Fruit fly (Drosophila melanogaster) whole organism, embryonic: Measurements from ENCODE around the gene Tomosyn.

ENCODE experiments used
- Asciz ChIP-seq: fragments of 200-800 bp; sonication (Bioruptor generic); optimal IDR thresholded peaks from 2 replicates; lab custom pipeline; 2017; ENCODE audit warnings: missing biosample characterization, mild to moderate bottlenecking, missing genetic modification characterization, missing genetic modification reagents
- CG10321 ChIP-seq: fragments of 200-800 bp; sonication (Bioruptor generic); IDR thresholded peaks from 2 replicates; pipeline ENCODE4 v1.3.6; 2022; ENCODE audit warnings: missing biosample characterization, missing genetic modification characterization
- CG10543 ChIP-seq: fragments of 200-800 bp; sonication (Bioruptor generic); optimal IDR thresholded peaks from 3 replicates; lab custom pipeline; 2017; ENCODE audit warnings: missing biosample characterization, mild to moderate bottlenecking, missing genetic modification characterization, moderate library complexity
- CG11085 ChIP-seq: fragments of 200-800 bp; sonication (Bioruptor generic); IDR thresholded peaks from 2 replicates; pipeline ENCODE4 v1.3.6; 2022; ENCODE audit warnings: missing biosample characterization, missing genetic modification characterization
- CG11696 ChIP-seq: fragments of 200-800 bp; sonication (Bioruptor generic); IDR thresholded peaks from 2 replicates; pipeline ENCODE4 v1.3.6; 2022; ENCODE audit warnings: missing biosample characterization, missing genetic modification characterization
- CG12236 ChIP-seq: fragments of 200-800 bp; sonication (Bioruptor generic); optimal IDR thresholded peaks from 2 replicates; lab custom pipeline; 2016; ENCODE audit warnings: missing biosample characterization, missing genetic modification characterization
- CG1233 ChIP-seq: fragments of 200-800 bp; sonication (Bioruptor generic); optimal IDR thresholded peaks from 4 replicates; lab custom pipeline; 2018; ENCODE audit warnings: missing biosample characterization, mild to moderate bottlenecking, missing genetic modification characterization
- CG12659 ChIP-seq: fragments of 200-800 bp; sonication (Bioruptor generic); optimal IDR thresholded peaks from 3 replicates; lab custom pipeline; 2017; ENCODE audit warnings: mild to moderate bottlenecking, missing biosample characterization, missing genetic modification reagents, missing genetic modification characterization
- CG15073 ChIP-seq: fragments of 200-800 bp; sonication (Bioruptor generic); optimal IDR thresholded peaks from 2 replicates; lab custom pipeline; 2016; ENCODE audit warnings: missing biosample characterization, missing genetic modification characterization
- CG18764 ChIP-seq: fragments of 200-800 bp; sonication (Bioruptor generic); optimal IDR thresholded peaks from 3 replicates; lab custom pipeline; 2016; ENCODE audit warnings: missing biosample characterization, missing genetic modification characterization
- CG2678 ChIP-seq: fragments of 200-800 bp; sonication (Bioruptor generic); optimal IDR thresholded peaks from 3 replicates; lab custom pipeline; 2019; ENCODE audit warnings: missing biosample characterization, mild to moderate bottlenecking, missing genetic modification characterization, moderate library complexity
- CG3407 ChIP-seq: fragments of 200-800 bp; sonication (Bioruptor generic); optimal IDR thresholded peaks from 2 replicates; lab custom pipeline; 2018; ENCODE audit warnings: missing biosample characterization, mild to moderate bottlenecking, missing genetic modification characterization
- CG7745 ChIP-seq: fragments of 200-800 bp; sonication (Bioruptor generic); optimal IDR thresholded peaks from 2 replicates; lab custom pipeline; 2018; ENCODE audit warnings: missing biosample characterization, mild to moderate bottlenecking, missing genetic modification characterization, moderate library complexity
- CG8388 ChIP-seq: fragments of 200-800 bp; sonication (Bioruptor generic); optimal IDR thresholded peaks from 2 replicates; lab custom pipeline; 2019; ENCODE audit warnings: missing biosample characterization, mild to moderate bottlenecking, missing genetic modification characterization, moderate library complexity
- Camta ChIP-seq: fragments of 200-800 bp; sonication (Bioruptor generic); optimal IDR thresholded peaks from 2 replicates; lab custom pipeline; 2016; ENCODE audit warnings: missing biosample characterization, missing genetic modification characterization
- Dbx ChIP-seq: fragments of 200-800 bp; sonication (Bioruptor generic); IDR thresholded peaks from 3 replicates; pipeline ENCODE4 v1.3.6; 2022; ENCODE audit warnings: missing biosample characterization, missing genetic modification characterization
- Dek ChIP-seq: fragments of 200-800 bp; sonication (Bioruptor generic); optimal IDR thresholded peaks from 3 replicates; lab custom pipeline; 2019; ENCODE audit warnings: missing biosample characterization, mild to moderate bottlenecking, missing genetic modification characterization, moderate library complexity
- Ets65A ChIP-seq: fragments of 200-800 bp; sonication (Bioruptor generic); peaks from one replicate; lab custom pipeline; 2016; ENCODE audit warnings: missing biosample characterization, missing genetic modification characterization
- Ets97D ChIP-seq: fragments of 200-800 bp; sonication (Bioruptor generic); optimal IDR thresholded peaks from 3 replicates; lab custom pipeline; 2016; ENCODE audit warnings: missing biosample characterization, missing genetic modification characterization
- HLH3B ChIP-seq: fragments of 200-800 bp; sonication (Bioruptor generic); IDR thresholded peaks from 2 replicates; pipeline ENCODE4 v1.3.6; 2022; ENCODE audit warnings: missing biosample characterization, missing genetic modification characterization
- Lim3 ChIP-seq: fragments of 200-800 bp; sonication (Bioruptor generic); IDR thresholded peaks from 2 replicates; pipeline ENCODE4 v1.3.6; 2022; ENCODE audit warnings: missing biosample characterization, missing genetic modification characterization
- Nf-YB ChIP-seq: fragments of 200-800 bp; sonication (Bioruptor generic); optimal IDR thresholded peaks from 3 replicates; lab custom pipeline; 2019; ENCODE audit warnings: missing biosample characterization, mild to moderate bottlenecking, missing genetic modification characterization, moderate library complexity
- Oaz ChIP-seq: fragments of 200-800 bp; sonication (Bioruptor generic); IDR thresholded peaks from 2 replicates; pipeline ENCODE4 v1.3.6; 2022; ENCODE audit warnings: missing biosample characterization, missing genetic modification characterization
- Six4 ChIP-seq: fragments of 200-800 bp; sonication (Bioruptor generic); optimal IDR thresholded peaks from 2 replicates; lab custom pipeline; 2016; ENCODE audit warnings: missing biosample characterization, missing genetic modification characterization
- aop ChIP-seq: fragments of 200-800 bp; sonication (Bioruptor generic); IDR thresholded peaks from 2 replicates; pipeline ENCODE4 v1.3.6; 2022; ENCODE audit warnings: missing biosample characterization, missing genetic modification characterization
- bowl ChIP-seq: fragments of 200-800 bp; sonication (Bioruptor generic); IDR thresholded peaks from 2 replicates; pipeline ENCODE4 v1.3.6; 2022; ENCODE audit warnings: missing biosample characterization, missing genetic modification characterization
- croc ChIP-seq: fragments of 200-800 bp; sonication (Bioruptor generic); conservative IDR thresholded peaks from 3 replicates; pipeline ENCODE4 v1.3.6; 2022; ENCODE audit warnings: missing biosample characterization, missing genetic modification characterization
- crp ChIP-seq, 2 experiments: fragments of 200-800 bp; sonication (Bioruptor generic); optimal IDR thresholded peaks; 2 replicates in 1 of 2; 3 replicates in 1 of 2; lab custom pipeline; 2017; ENCODE audit warnings: missing biosample characterization in 2 of 2, missing genetic modification characterization in 2 of 2, mild to moderate bottlenecking in 1 of 2, moderate library complexity in 1 of 2
- dan ChIP-seq: fragments of 200-800 bp; sonication (Bioruptor generic); IDR thresholded peaks from 2 replicates; pipeline ENCODE4 v1.3.6; 2022; ENCODE audit warnings: missing biosample characterization, missing genetic modification characterization
- disco-r ChIP-seq: fragments of 200-800 bp; sonication (Bioruptor generic); optimal IDR thresholded peaks from 2 replicates; lab custom pipeline; 2016; ENCODE audit warnings: missing biosample characterization, missing genetic modification characterization
- emc ChIP-seq: fragments of 200-800 bp; sonication (Bioruptor generic); optimal IDR thresholded peaks from 2 replicates; lab custom pipeline; 2016; ENCODE audit warnings: missing biosample characterization, missing genetic modification characterization
- eve ChIP-seq, 2 experiments: fragments of >200 bp; optimal IDR thresholded peaks; 2 replicates each; lab custom pipeline; 2017; ENCODE audit warnings: missing biosample characterization in 2 of 2, missing genetic modification characterization in 2 of 2
- ewg ChIP-seq: fragments of 200-800 bp; sonication (Bioruptor generic); optimal IDR thresholded peaks from 3 replicates; lab custom pipeline; 2017; ENCODE audit warnings: mild to moderate bottlenecking, missing biosample characterization, missing genetic modification reagents, missing genetic modification characterization
- gcm2 ChIP-seq: fragments of 200-800 bp; sonication (Bioruptor generic); optimal IDR thresholded peaks from 2 replicates; lab custom pipeline; 2016; ENCODE audit warnings: missing biosample characterization, missing genetic modification characterization
- grau ChIP-seq: fragments of 200-800 bp; optimal IDR thresholded peaks from 3 replicates; lab custom pipeline; 2019; ENCODE audit warnings: missing biosample characterization, mild to moderate bottlenecking, missing genetic modification characterization, moderate library complexity
- gro ChIP-seq: fragments of 200-800 bp; sonication (Bioruptor generic); optimal IDR thresholded peaks from 2 replicates; lab custom pipeline; 2016; ENCODE audit warnings: missing biosample characterization, missing genetic modification characterization
- gsb ChIP-seq: fragments of 200-800 bp; sonication (Bioruptor generic); IDR thresholded peaks from 2 replicates; pipeline ENCODE4 v1.3.6; 2022; ENCODE audit warnings: missing biosample characterization, missing genetic modification characterization
- gsb-n ChIP-seq: fragments of 200-800 bp; sonication (Bioruptor generic); optimal IDR thresholded peaks from 3 replicates; lab custom pipeline; 2018; ENCODE audit warnings: missing biosample characterization, mild to moderate bottlenecking, missing genetic modification characterization
- h ChIP-seq: fragments of >200 bp; optimal IDR thresholded peaks from 2 replicates; lab custom pipeline; 2017
- odd ChIP-seq: fragments of 200-800 bp; sonication (Bioruptor generic); optimal IDR thresholded peaks from 2 replicates; lab custom pipeline; 2017; ENCODE audit warnings: missing biosample characterization, mild to moderate bottlenecking, missing genetic modification characterization
- pho ChIP-seq: fragments of 200-800 bp; sonication (Bioruptor generic); optimal IDR thresholded peaks from 2 replicates; lab custom pipeline; 2016; ENCODE audit warnings: missing biosample characterization, missing genetic modification characterization
- row ChIP-seq: fragments of 200-800 bp; sonication (Bioruptor generic); IDR thresholded peaks from 3 replicates; pipeline ENCODE4 v1.3.6; 2022; ENCODE audit warnings: missing biosample characterization, missing genetic modification characterization
- sens ChIP-seq: fragments of 200-800 bp; sonication (Bioruptor generic); peaks from one replicate; lab custom pipeline; 2016; ENCODE audit warnings: missing biosample characterization, missing genetic modification characterization
- seq ChIP-seq: fragments of 200-800 bp; sonication (Bioruptor generic); IDR thresholded peaks from 2 replicates; pipeline ENCODE4 v1.3.6; 2022; ENCODE audit warnings: missing biosample characterization, missing genetic modification characterization
- sima ChIP-seq: fragments of 200-800 bp; sonication (Bioruptor generic); optimal IDR thresholded peaks from 2 replicates; lab custom pipeline; 2016; ENCODE audit warnings: missing biosample characterization, missing genetic modification characterization
- sob ChIP-seq: fragments of 200-800 bp; sonication (Bioruptor generic); IDR thresholded peaks from 2 replicates; pipeline ENCODE4 v1.3.6; 2022; ENCODE audit warnings: missing biosample characterization, missing genetic modification characterization
- tgo ChIP-seq: fragments of 200-800 bp; sonication (Bioruptor generic); IDR thresholded peaks from 3 replicates; pipeline ENCODE4 v1.3.6; 2022; ENCODE audit warnings: missing biosample characterization, missing genetic modification characterization
- tup ChIP-seq: fragments of 200-800 bp; sonication (Bioruptor generic); optimal IDR thresholded peaks from 2 replicates; lab custom pipeline; 2016; ENCODE audit warnings: missing biosample characterization, mild to moderate bottlenecking, missing genetic modification characterization, moderate library complexity
- usp ChIP-seq: fragments of >200 bp; optimal IDR thresholded peaks from 2 replicates; lab custom pipeline; 2017; ENCODE audit warnings: missing biosample characterization, missing genetic modification characterization
- wek ChIP-seq: fragments of 200-800 bp; sonication (Bioruptor generic); optimal IDR thresholded peaks from 3 replicates; lab custom pipeline; 2018; ENCODE audit warnings: missing biosample characterization, mild to moderate bottlenecking, missing genetic modification characterization, moderate library complexity

Tomosyn gene

dm6 chrX:12613248-12613805 is 18.1 kb upstream of the Tomosyn start (continued):
- TF ChIP-seq emc (GFP tag; lab: Kevin White, UChicago) (no peak), row (GFP tag; lab: Robert Waterston, UW) (peak; percentile 51; the same call in 2 of the 3 replicates), Dek (tag; lab: Kevin White, UChicago) (no peak), grau (tag; lab: Kevin White, UChicago) (peak; percentile 45), Lim3 (GFP tag; lab: Robert Waterston, UW) (no peak), gcm2 (no peak), odd (GFP tag; lab: Kevin White, UChicago) (no peak), gsb (GFP tag; lab: Robert Waterston, UW) (no peak), pho (GFP tag; lab: Kevin White, UChicago) (no peak), sob (GFP tag; lab: Robert Waterston, UW) (no peak), CG11085 (GFP tag; lab: Robert Waterston, UW) (peak; percentile 38; the same call in 1 of the 2 replicates)
- TF ChIP-seq, all 482 proteins: peak for 25

DNA sequence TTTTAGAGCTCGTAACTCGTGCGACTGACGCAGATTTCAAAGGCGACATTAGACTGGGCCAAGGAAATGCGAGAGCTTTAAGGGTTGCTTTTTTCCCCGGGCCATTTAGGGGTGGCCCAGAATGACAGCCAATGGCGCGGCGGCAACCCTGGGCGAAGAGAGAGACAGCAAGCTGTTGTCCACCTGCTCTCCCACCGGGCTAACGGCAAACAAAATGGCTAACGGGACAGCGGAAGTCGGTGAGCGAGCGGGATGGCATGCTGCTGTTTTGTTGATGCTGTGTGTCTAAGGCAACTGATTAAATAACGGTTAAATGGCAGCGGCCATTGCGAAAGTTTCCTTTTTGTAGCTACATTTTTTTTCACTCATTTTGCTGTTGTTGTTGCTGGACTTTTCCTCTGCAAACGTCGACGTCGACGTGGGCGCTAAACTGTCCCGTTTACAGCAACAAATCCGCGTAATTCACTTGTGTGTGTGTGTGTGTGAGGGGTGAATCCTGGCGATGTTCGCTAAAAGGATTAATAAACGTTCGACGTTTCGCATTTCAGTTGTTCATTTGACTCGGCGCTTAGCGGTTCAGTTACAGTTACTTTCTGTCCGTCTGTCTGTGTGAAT is 15.5 kb upstream of the Tomosyn start, which contains the start of gene CG11085:
CG11085 (plus strand) TSS at position 565 of the 615 bp plus-strand sequence.
- TF ChIP-seq eve (GFP tag; optimal IDR thresholded peaks at IDR 0.05; lab: Kevin White, UChicago) = no peak
- TF ChIP-seq CG12236 (GFP tag; lab: Kevin White, UChicago) = no peak
- TF ChIP-seq croc (GFP tag; lab: Robert Waterston, UW) = no peak
- no peak for TF ChIP-seq CG10543 (GFP tag; lab: Kevin White, UChicago)
- TF ChIP-seq CG1233 (GFP tag; lab: Kevin White, UChicago) = no peak
- TF ChIP-seq Six4 (GFP tag; lab: Kevin White, UChicago) = no peak
- no peak for TF ChIP-seq crp (GFP tag; optimal IDR thresholded peaks at IDR 0.05; lab: Kevin White, UChicago)
- no peak for TF ChIP-seq CG15073
- no peak for TF ChIP-seq aop
- TF ChIP-seq CG12659 (GFP tag; lab: Kevin White, UChicago) = no peak
- TF ChIP-seq sens (GFP tag; lab: Kevin White, UChicago) = peak; percentile 10
- TF ChIP-seq CG2678 = no peak
- no peak for TF ChIP-seq bowl
- TF ChIP-seq Dbx (GFP tag; lab: Robert Waterston, UW) = 0 out of 3 replicates have a peak, but pooled peaks have one; percentile 11
- no peak for TF ChIP-seq Camta
- peak; percentile 18 for TF ChIP-seq ewg (GFP tag; lab: Kevin White, UChicago)
- no peak for TF ChIP-seq Oaz (GFP tag; lab: Robert Waterston, UW)
- TF ChIP-seq gro (GFP tag; lab: Kevin White, UChicago) = no peak
- TF ChIP-seq Nf-YB (GFP tag; lab: Kevin White, UChicago) = peak; percentile 96
- TF ChIP-seq dan (GFP tag; lab: Robert Waterston, UW) = no peak
- TF ChIP-seq seq (GFP tag; lab: Robert Waterston, UW) = peak; percentile 95
- TF ChIP-seq sima (GFP tag; lab: Kevin White, UChicago) = no peak
- TF ChIP-seq tup = no peak
- TF ChIP-seq HLH3B (GFP tag; lab: Robert Waterston, UW) = no peak
- peak; percentile 50 for TF ChIP-seq Ets97D
- peak; percentile 83 for TF ChIP-seq Ets65A (GFP tag; lab: Kevin White, UChicago)
- no peak for TF ChIP-seq h
- TF ChIP-seq Dek (tag; lab: Kevin White, UChicago) = no peak
- TF ChIP-seq CG10321 (GFP tag; lab: Robert Waterston, UW) = peak; percentile 89
- no peak for TF ChIP-seq CG8388 (GFP tag; lab: Kevin White, UChicago)
- no peak for TF ChIP-seq tgo (GFP tag; lab: Robert Waterston, UW)
- TF ChIP-seq CG3407 (GFP tag; lab: Kevin White, UChicago) = no peak
- no peak for TF ChIP-seq wek (GFP tag; lab: Kevin White, UChicago)
- TF ChIP-seq usp (GFP tag; lab: Kevin White, UChicago) = no peak
- TF ChIP-seq disco-r = no peak
- TF ChIP-seq CG7745 (tag; lab: Kevin White, UChicago) = no peak
- TF ChIP-seq CG11696 (GFP tag; lab: Robert Waterston, UW) = no peak
- no peak for TF ChIP-seq CG18764 (GFP tag; lab: Kevin White, UChicago)
- TF ChIP-seq Asciz (GFP tag; lab: Kevin White, UChicago) = no peak
- no peak for TF ChIP-seq gsb-n (tag; lab: Kevin White, UChicago)
